Fruit fly (Drosophila melanogaster) Kc167 (cell line): ENCODE results near the gene LUBEL.

Experiments used
- Myc ChIP-seq: fragments of >200 bp; optimal IDR thresholded peaks from 2 replicates; lab custom pipeline; 2017; ENCODE audit warnings: missing external identifiers
- Sin3A ChIP-seq: fragments of >200 bp; optimal IDR thresholded peaks from 2 replicates; lab custom pipeline; 2018; ENCODE audit warnings: missing external identifiers
- h ChIP-seq: fragments of >200 bp; optimal IDR thresholded peaks from 3 replicates; lab custom pipeline; 2018; ENCODE audit warnings: missing external identifiers
- insv ChIP-seq: fragments of >200 bp; optimal IDR thresholded peaks from 3 replicates; lab custom pipeline; 2018; ENCODE audit warnings: missing external identifiers
- psq ChIP-seq: fragments of >200 bp; optimal IDR thresholded peaks from 2 replicates; lab custom pipeline; 2017; ENCODE audit warnings: missing external identifiers
- ttk ChIP-seq: sonication (Bioruptor generic); optimal IDR thresholded peaks from 2 replicates; lab custom pipeline; 2017; ENCODE audit warnings: missing external identifiers

The LUBEL gene

dm6 chr2L:6721710-6722109 is 50.8 kb downstream of the LUBEL start:
- TF ChIP-seq ttk (lab: Kevin White, UChicago) (no peak), psq (no peak), Sin3A (no peak), h (no peak), Myc (lab: Kevin White, UChicago) (no peak), insv (no peak)

dm6 chr2L:6717460-6717859 is 55.1 kb downstream of the LUBEL start, which contains the start of gene Aatf:
Aatf (plus strand) TSS chr2L:6717625.
- TF ChIP-seq ttk (lab: Kevin White, UChicago) (no peak), Sin3A (no peak), h (no peak), Myc (lab: Kevin White, UChicago) (no peak), psq (no peak), insv (no peak)

DNA sequence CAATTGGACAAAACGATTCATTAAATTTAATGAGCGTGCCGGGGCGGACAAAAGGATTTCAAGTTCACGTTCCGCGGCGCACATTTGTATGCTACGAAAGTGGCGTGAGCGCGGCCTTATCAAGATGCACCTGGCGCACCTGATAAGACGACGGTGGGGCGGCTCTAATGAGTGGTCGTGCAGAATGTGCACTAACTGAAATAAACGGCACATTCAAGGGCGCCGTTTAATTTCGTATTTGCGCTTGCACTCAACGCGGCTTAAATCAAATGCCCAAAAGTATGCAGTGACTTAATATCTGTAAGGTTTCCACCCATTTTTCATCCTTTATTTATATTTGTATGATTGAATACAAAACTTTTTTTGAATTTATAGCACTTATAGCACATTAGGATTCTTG is 55.6 kb downstream of the LUBEL start:
- no peak for TF ChIP-seq h
- no peak for TF ChIP-seq Myc (lab: Kevin White, UChicago)
- TF ChIP-seq ttk (lab: Kevin White, UChicago), result no peak
- no peak for TF ChIP-seq insv

dm6 chr2L:6716182-6716770 is 56.3 kb downstream of the LUBEL start, which contains the start of gene AkhR:
AkhR (minus strand) TSS chr2L:6716186.
- TF ChIP-seq ttk (lab: Kevin White, UChicago), result no peak
- TF ChIP-seq insv, result no peak
- no peak for TF ChIP-seq psq
- no peak for TF ChIP-seq Myc (lab: Kevin White, UChicago)
- TF ChIP-seq h, result no peak
- no peak for TF ChIP-seq Sin3A
